Worm (Caenorhabditis elegans): ENCODE data around the gene T22F7.1.

T22F7.1 gene

ce11 chrIII:513360-513759 is 28.5 kb upstream of the T22F7.1 start:
- no peak for TF ChIP-seq nhr-71 (tag; optimal IDR thresholded peaks at IDR 0.05)
- TF ChIP-seq ceh-88 (GFP tag; IDR thresholded peaks at IDR 0.05), result no peak
- TF ChIP-seq nhr-76 (tag; optimal IDR thresholded peaks at IDR 0.05), result no peak
- TF ChIP-seq C16A3.4 (tag; optimal IDR thresholded peaks at IDR 0.05), result no peak
- TF ChIP-seq ces-1 (GFP tag; optimal IDR thresholded peaks at IDR 0.05), result no peak
- no peak for TF ChIP-seq fkh-4 (tag; optimal IDR thresholded peaks at IDR 0.05; ENCODE audit: borderline replicate concordance)
- no peak for TF ChIP-seq grh-1 (GFP tag; IDR thresholded peaks at IDR 0.05)
- no peak for TF ChIP-seq rnt-1 (tag; optimal IDR thresholded peaks at IDR 0.05)
- no peak for TF ChIP-seq lsy-2 (tag; optimal IDR thresholded peaks at IDR 0.05)
- TF ChIP-seq unc-130 (tag; optimal IDR thresholded peaks at IDR 0.05), result no peak
- no peak for TF ChIP-seq ztf-11 (tag; optimal IDR thresholded peaks at IDR 0.05)
- TF ChIP-seq C34B4.2 (tag; optimal IDR thresholded peaks at IDR 0.05), result no peak
- no peak for TF ChIP-seq fkh-10 (GFP tag; optimal IDR thresholded peaks at IDR 0.05)
- no peak for TF ChIP-seq unc-86 (tag; optimal IDR thresholded peaks at IDR 0.05)
- no peak for TF ChIP-seq ets-5 (GFP tag; IDR thresholded peaks at IDR 0.05)
- no peak for TF ChIP-seq alr-1 (tag; optimal IDR thresholded peaks at IDR 0.05; ENCODE audit: borderline replicate concordance)
- TF ChIP-seq snu-23 (GFP tag; optimal IDR thresholded peaks at IDR 0.05), result no peak
- TF ChIP-seq fkh-8 (tag; optimal IDR thresholded peaks at IDR 0.05), result no peak
- TF ChIP-seq nhr-84 (tag; optimal IDR thresholded peaks at IDR 0.05), result no peak

ce11 chrIII:523944-524343 is 17.9 kb upstream of the T22F7.1 start, which contains the start of gene T22F7.3:
T22F7.3 (minus strand) TSS chrIII:524044.
- TF ChIP-seq nhr-12 (tag; optimal IDR thresholded peaks at IDR 0.05) (no peak), nhr-76 (tag; optimal IDR thresholded peaks at IDR 0.05) (no peak), skn-1 (tag; optimal IDR thresholded peaks at IDR 0.05) (no peak), mab-9 (GFP tag; IDR thresholded peaks at IDR 0.05) (no peak), mep-1 (tag; optimal IDR thresholded peaks at IDR 0.05) (no peak), elt-3 (tag; optimal IDR thresholded peaks at IDR 0.05) (no peak), sup-37 (GFP tag; optimal IDR thresholded peaks at IDR 0.05) (no peak), sox-4 (tag; optimal IDR thresholded peaks at IDR 0.05) (no peak), dpl-1 (GFP tag; optimal IDR thresholded peaks at IDR 0.05) (no peak), lin-15B (tag; optimal IDR thresholded peaks at IDR 0.05) (no peak), ceh-8 (GFP tag; optimal IDR thresholded peaks at IDR 0.05) (no peak), Y116A8C.19 (tag; optimal IDR thresholded peaks at IDR 0.05; ENCODE audit: borderline replicate concordance) (no peak), fkh-8 (tag; optimal IDR thresholded peaks at IDR 0.05) (no peak), hlh-4 (tag; optimal IDR thresholded peaks at IDR 0.05) (no peak), nhr-71 (tag; optimal IDR thresholded peaks at IDR 0.05) (no peak), ceh-82 (tag; optimal IDR thresholded peaks at IDR 0.05) (no peak)

ce11 chrIII:526824-527223 is 15.0 kb upstream of the T22F7.1 start, which contains the start of gene T22F7.4:
T22F7.4 (minus strand) TSS chrIII:526924.
- TF ChIP-seq vab-15 (tag; optimal IDR thresholded peaks at IDR 0.05), result no peak

ce11 chrIII:530899-531298 is 11.0 kb upstream of the T22F7.1 start:
- TF ChIP-seq nhr-20 (tag; optimal IDR thresholded peaks at IDR 0.05) (no peak), nhr-90 (tag; optimal IDR thresholded peaks at IDR 0.05; ENCODE audit: poor library complexity) (no peak), hlh-4 (tag; optimal IDR thresholded peaks at IDR 0.05) (no peak), efl-1 (optimal IDR thresholded peaks at IDR 0.05) (no peak), efl-1 (GFP tag; optimal IDR thresholded peaks at IDR 0.05 in 1 of 2) (peak in 1 of 2 experiments; percentile 40), fkh-8 (tag; optimal IDR thresholded peaks at IDR 0.05) (no peak), lin-14 (GFP tag; optimal IDR thresholded peaks at IDR 0.05) (no peak), jun-1 (tag; optimal IDR thresholded peaks at IDR 0.05) (no peak), unc-98 (GFP tag; IDR thresholded peaks at IDR 0.05) (no peak), swsn-7 (tag; optimal IDR thresholded peaks at IDR 0.05) (no peak), ceh-82 (tag; optimal IDR thresholded peaks at IDR 0.05) (no peak), mdl-1 (tag; optimal IDR thresholded peaks at IDR 0.05) (no peak), aha-1 (tag; optimal IDR thresholded peaks at IDR 0.05) (no peak), dpl-1 (GFP tag; optimal IDR thresholded peaks at IDR 0.05) (no peak), dsc-1 (tag; optimal IDR thresholded peaks at IDR 0.05) (peak; percentile 46), unc-30 (tag; optimal IDR thresholded peaks at IDR 0.05) (no peak), sup-37 (GFP tag; optimal IDR thresholded peaks at IDR 0.05) (no peak), elt-2 (tag; optimal IDR thresholded peaks at IDR 0.05) (peak; percentile 26), nhr-47 (tag; optimal IDR thresholded peaks at IDR 0.05) (no peak)
